Worm (Caenorhabditis elegans) whole organism, L4 larva: ENCODE data around the gene C02F5.2.

ENCODE experiments used
- aly-2 ChIP-seq: sonication (generic microtip); optimal IDR thresholded peaks from 2 replicates; lab custom pipeline; 2018; ENCODE audit warnings: missing biosample characterization, missing genetic modification characterization
- ceh-82 ChIP-seq: sonication (generic microtip); optimal IDR thresholded peaks from 2 replicates; lab custom pipeline; 2017; ENCODE audit warnings: missing biosample characterization, missing genetic modification characterization
- mep-1 ChIP-seq: fragments of 150-350 bp; sonication (generic microtip); optimal IDR thresholded peaks from 3 replicates; lab custom pipeline; 2014; ENCODE audit warnings: missing biosample characterization, missing genetic modification characterization
- spr-1 ChIP-seq: sonication (generic microtip); optimal IDR thresholded peaks from 2 replicates; lab custom pipeline; 2016; ENCODE audit warnings: mild to moderate bottlenecking, missing genetic modification characterization, missing compliant biosample characterization
- unc-62 ChIP-seq, 3 experiments: fragments of 150-350 bp in 1 of 3; sonication (generic microtip); optimal IDR thresholded peaks in 2 of 3; peaks in 1 of 3; 1 replicate in 1 of 3; 2 replicates in 2 of 3; lab custom pipeline; 2014 to 2017; ENCODE audit warnings: missing biosample characterization in 3 of 3, missing genetic modification characterization in 3 of 3, missing genetic modification reagents in 3 of 3, missing genotype in 1 of 3
- zag-1 ChIP-seq: fragments of 150-350 bp; optimal IDR thresholded peaks from 2 replicates; lab custom pipeline; 2014; ENCODE audit warnings: missing biosample characterization, missing genetic modification characterization

DNA sequence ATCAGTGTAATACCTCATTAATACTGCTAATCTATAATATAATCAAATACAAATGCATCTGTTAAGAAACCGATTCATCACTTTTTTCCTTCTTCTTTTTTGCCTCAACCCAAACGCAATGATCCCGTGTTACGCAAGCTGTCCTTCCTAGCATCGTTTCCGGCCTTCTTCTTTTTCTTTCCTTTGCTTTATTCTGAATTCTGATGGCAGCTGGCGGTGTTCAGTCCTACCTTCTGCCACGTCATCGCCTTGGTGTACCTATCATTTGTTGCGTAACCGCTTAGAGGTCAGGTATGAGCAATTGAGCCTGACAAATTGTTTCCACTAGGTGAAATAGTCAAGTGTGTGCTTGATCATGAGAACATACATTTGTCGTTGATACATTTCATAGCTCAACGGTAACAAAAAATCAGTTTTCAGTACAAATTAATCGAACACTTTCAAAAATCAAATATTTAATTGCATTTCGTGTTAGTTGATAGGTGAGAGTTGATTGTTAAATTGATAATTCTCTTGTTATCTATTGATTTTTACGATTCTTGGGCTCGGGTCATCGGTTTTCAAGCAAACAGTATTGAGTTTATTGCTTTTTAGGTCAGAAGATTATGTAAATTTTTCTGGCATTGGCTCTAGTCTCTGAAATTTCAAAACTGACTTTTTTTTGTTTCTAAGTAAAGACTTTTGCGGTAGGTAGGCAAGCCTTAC lies 48.9 kb downstream of the C02F5.2 start:
- TF ChIP-seq ceh-82 (tag; lab: Kevin White, UChicago) (no peak), spr-1 (no peak), unc-62 (GFP tag; optimal IDR thresholded peaks at IDR 0.05 in 1 of 2; lab: Kevin White, UChicago) (peak in 1 of 2 experiments; percentile 54), unc-62 (tag; optimal IDR thresholded peaks at IDR 0.05; lab: Kevin White, UChicago) (no peak), aly-2 (tag; lab: Kevin White, UChicago) (no peak), mep-1 (tag; lab: Kevin White, UChicago) (no peak), zag-1 (no peak)
